Fruit fly (Drosophila melanogaster): ENCODE data around the gene Rcc1.

Gene Rcc1

dm6 chr3L:5941086-5941485, 8.5 kb upstream of the Rcc1 start (continued):
- TF ChIP-seq Sox102F (GFP tag; optimal IDR thresholded peaks at IDR 0.05): peak; percentile 12
- TF ChIP-seq net (GFP tag; optimal IDR thresholded peaks at IDR 0.05): peak; percentile 0
- no peak for TF ChIP-seq CG10669 (GFP tag; optimal IDR thresholded peaks at IDR 0.05)
- no peak for TF ChIP-seq dsx (GFP tag; optimal IDR thresholded peaks at IDR 0.05; ENCODE audit: poor library complexity, severe bottlenecking)

dm6 chr3L:5940431-5940830, 7.9 kb upstream of the Rcc1 start:
- TF ChIP-seq CG15336 (GFP tag; IDR thresholded peaks at IDR 0.05) (peak; percentile 38; the same call in 1 of the 2 replicates), achi (GFP tag; optimal IDR thresholded peaks at IDR 0.05) (no peak), Hr4 (GFP tag; optimal IDR thresholded peaks at IDR 0.05) (peak; percentile 50), CG8119 (GFP tag; IDR thresholded peaks at IDR 0.05) (peak; percentile 55; the same call in 2 of the 3 replicates), CG32006 (GFP tag; optimal IDR thresholded peaks at IDR 0.05) (peak; percentile 24), salr (GFP tag; optimal IDR thresholded peaks at IDR 0.05) (no peak), CG8632 (GFP tag; optimal IDR thresholded peaks at IDR 0.05) (no peak), svp (GFP tag) (no peak), Gug (GFP tag; IDR thresholded peaks at IDR 0.05) (no peak), Eip93F (GFP tag; optimal IDR thresholded peaks at IDR 0.05) (no peak)

dm6 chr3L:5927536-5927935, 5.0 kb downstream of the Rcc1 start:
- no peak for TF ChIP-seq CG4318 (GFP tag; optimal IDR thresholded peaks at IDR 0.05)
- TF ChIP-seq topi (GFP tag; optimal IDR thresholded peaks at IDR 0.05): peak; percentile 8
- no peak for TF ChIP-seq CG3032 (tag; optimal IDR thresholded peaks at IDR 0.05)
- TF ChIP-seq CG1621 (tag; optimal IDR thresholded peaks at IDR 0.05): peak; percentile 65
- TF ChIP-seq Eip78C (GFP tag): peak; percentile 81
- peak; percentile 64 for TF ChIP-seq svp (GFP tag)

dm6 chr3L:5926015-5926988, 6.3 kb downstream of the Rcc1 start:
- TF ChIP-seq CG16779 (tag; optimal IDR thresholded peaks at IDR 0.05) (peak; percentile 29), topi (GFP tag; optimal IDR thresholded peaks at IDR 0.05) (peak; percentile 28), lz (GFP tag; optimal IDR thresholded peaks at IDR 0.05) (peak; percentile 27), CG8319 (GFP tag; optimal IDR thresholded peaks at IDR 0.05) (no peak), CG31627 (GFP tag; optimal IDR thresholded peaks at IDR 0.05) (peak; percentile 23), Eip75B (GFP tag; optimal IDR thresholded peaks at IDR 0.05) (peak; percentile 1), achi (GFP tag; optimal IDR thresholded peaks at IDR 0.05) (peak; percentile 19), Sox15 (GFP tag; optimal IDR thresholded peaks at IDR 0.05) (no peak), Hr4 (GFP tag; optimal IDR thresholded peaks at IDR 0.05) (peak; percentile 48), Smox (GFP tag; optimal IDR thresholded peaks at IDR 0.05) (peak; percentile 8), Hr38 (GFP tag; optimal IDR thresholded peaks at IDR 0.05) (no peak), CG3032 (tag; optimal IDR thresholded peaks at IDR 0.05) (no peak), vri (GFP tag; optimal IDR thresholded peaks at IDR 0.05) (peak; percentile 54), cyc (GFP tag; optimal IDR thresholded peaks at IDR 0.05) (no peak), esn (GFP tag; optimal IDR thresholded peaks at IDR 0.05) (peak; percentile 42), CG1621 (tag; optimal IDR thresholded peaks at IDR 0.05) (peak; percentile 46), Hr39 (GFP tag; optimal IDR thresholded peaks at IDR 0.05) (peak; percentile 25), svp (GFP tag) (peak; percentile 82), acj6 (GFP tag; optimal IDR thresholded peaks at IDR 0.05) (peak; percentile 22), CG10631 (GFP tag; optimal IDR thresholded peaks at IDR 0.05) (peak; percentile 6), salr (GFP tag; optimal IDR thresholded peaks at IDR 0.05) (no peak), Sox14 (GFP tag; optimal IDR thresholded peaks at IDR 0.05) (peak; percentile 22), CG8632 (GFP tag; optimal IDR thresholded peaks at IDR 0.05) (no peak), Met (GFP tag; optimal IDR thresholded peaks at IDR 0.05) (peak; percentile 19), OdsH (GFP tag; optimal IDR thresholded peaks at IDR 0.05) (peak; percentile 33), CG32006 (GFP tag; optimal IDR thresholded peaks at IDR 0.05) (peak; percentile 22), Eip78C (GFP tag) (peak; percentile 72), CG6854 (GFP tag; optimal IDR thresholded peaks at IDR 0.05) (peak; percentile 57), CG6163 (GFP tag; IDR thresholded peaks at IDR 0.05) (peak; percentile 54; the same call in 2 of the 3 replicates), ss (GFP tag; optimal IDR thresholded peaks at IDR 0.05) (peak in 1 of 2 experiments; percentile 7), net (GFP tag; optimal IDR thresholded peaks at IDR 0.05) (peak; percentile 11), CG3919 (GFP tag; optimal IDR thresholded peaks at IDR 0.05) (peak; percentile 58), CG15336 (GFP tag; IDR thresholded peaks at IDR 0.05) (peak; percentile 37; the same call in 1 of the 2 replicates), CG11762 (GFP tag; optimal IDR thresholded peaks at IDR 0.05; ENCODE audit: insufficient read depth) (no peak), pdm3 (GFP tag; optimal IDR thresholded peaks at IDR 0.05) (peak; percentile 36)

Data from whole organism, prepupa.